Worm (Caenorhabditis elegans) whole organism, late embryonic: ENCODE measurements around the gene acd-4.

Experiments
- F13H6.1 ChIP-seq: sonication (generic microtip); optimal IDR thresholded peaks from 2 replicates; lab custom pipeline; 2016; ENCODE audit warnings: missing genetic modification characterization, missing compliant biosample characterization
- che-1 ChIP-seq: sonication (generic microtip); optimal IDR thresholded peaks from 2 replicates; lab custom pipeline; 2016; ENCODE audit warnings: mild to moderate bottlenecking, missing genetic modification characterization, missing compliant biosample characterization
- pqm-1 ChIP-seq: sonication (generic microtip); optimal IDR thresholded peaks from 2 replicates; lab custom pipeline; 2016; ENCODE audit warnings: missing genetic modification characterization, missing compliant biosample characterization
- ttx-3 ChIP-seq: sonication (generic microtip); optimal IDR thresholded peaks from 2 replicates; lab custom pipeline; 2016; ENCODE audit warnings: missing genetic modification reagents, missing genetic modification characterization, missing compliant biosample characterization
- unc-86 ChIP-seq: sonication (generic microtip); optimal IDR thresholded peaks from 2 replicates; lab custom pipeline; 2016; ENCODE audit warnings: missing genetic modification characterization, missing compliant biosample characterization
- ztf-16 ChIP-seq: sonication (generic microtip); optimal IDR thresholded peaks from 2 replicates; lab custom pipeline; 2017; ENCODE audit warnings: missing genetic modification characterization, missing compliant biosample characterization

DNA sequence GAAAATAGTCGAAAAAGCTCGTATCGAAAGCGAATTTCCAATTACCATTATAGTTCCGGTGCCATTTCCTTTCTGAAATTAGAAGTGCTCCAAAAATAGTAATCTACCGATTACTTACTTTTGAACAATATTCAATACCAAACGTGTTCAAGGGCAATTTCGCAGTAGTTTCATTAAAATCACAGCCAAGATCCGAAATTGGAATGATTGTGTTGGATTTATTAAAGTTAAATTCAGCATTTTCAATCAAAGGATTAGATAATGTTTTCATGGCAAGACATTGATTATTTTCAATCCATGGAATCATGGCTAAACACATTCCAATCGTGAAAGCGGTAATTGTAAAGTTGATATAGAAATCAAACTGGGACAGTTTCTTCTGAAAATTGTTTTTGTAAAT is 5.2 kb upstream of the acd-4 start:
- TF ChIP-seq ztf-16 (tag; lab: Kevin White, UChicago) (no peak), F13H6.1 (tag; lab: Kevin White, UChicago) (no peak), pqm-1 (tag; lab: Kevin White, UChicago) (no peak), ttx-3 (tag; lab: Kevin White, UChicago) (no peak), che-1 (tag; lab: Kevin White, UChicago) (no peak), unc-86 (tag; lab: Kevin White, UChicago) (no peak)
